Worm (Caenorhabditis elegans) whole organism, L4 larva: Measurements from ENCODE around the gene riok-3.

ENCODE experiments used
- D1046.2 ChIP-seq: fragments of 200-800 bp; sonication (Bioruptor generic); IDR thresholded peaks from 2 replicates; pipeline ENCODE4 v1.3.6; 2022; ENCODE audit warnings: missing genetic modification characterization, missing compliant biosample characterization
- F37D6.2 ChIP-seq: sonication (generic microtip); optimal IDR thresholded peaks from 2 replicates; lab custom pipeline; 2016; ENCODE audit warnings: mild to moderate bottlenecking, missing genetic modification characterization, missing compliant biosample characterization
- F49E8.2 ChIP-seq: sonication (generic microtip); optimal IDR thresholded peaks from 2 replicates; lab custom pipeline; 2016; ENCODE audit warnings: missing compliant biosample characterization, mild to moderate bottlenecking, missing genetic modification characterization, borderline replicate concordance
- R02D3.7 ChIP-seq: fragments of 150-350 bp; sonication (generic microtip); optimal IDR thresholded peaks from 3 replicates; lab custom pipeline; 2014; ENCODE audit warnings: missing biosample characterization, missing genetic modification characterization
- T26A8.4 ChIP-seq: fragments of 200-800 bp; sonication (Bioruptor generic); IDR thresholded peaks from 2 replicates; pipeline ENCODE4 v1.3.6; 2022; ENCODE audit warnings: missing genetic modification characterization, missing compliant biosample characterization
- Y105C5A.15 ChIP-seq: fragments of 200-800 bp; sonication (Bioruptor generic); IDR thresholded peaks from 2 replicates; pipeline ENCODE4 v1.3.6; 2022; ENCODE audit warnings: missing genetic modification characterization, missing compliant biosample characterization
- arid-1 ChIP-seq: fragments of 200-800 bp; sonication (Bioruptor generic); conservative IDR thresholded peaks from 2 replicates; pipeline ENCODE4 v1.3.6; 2022; ENCODE audit warnings: missing genetic modification reagents, missing genetic modification characterization, missing compliant biosample characterization
- ceh-32 ChIP-seq: sonication (generic microtip); optimal IDR thresholded peaks from 2 replicates; lab custom pipeline; 2016; ENCODE audit warnings: mild to moderate bottlenecking, missing genetic modification characterization, missing compliant biosample characterization; ENCODE audit not compliant: poor library complexity
- ceh-62 ChIP-seq: sonication (generic microtip); optimal IDR thresholded peaks from 2 replicates; lab custom pipeline; 2017; ENCODE audit warnings: missing biosample characterization, missing genetic modification characterization
- ceh-82 ChIP-seq: sonication (generic microtip); optimal IDR thresholded peaks from 2 replicates; lab custom pipeline; 2017; ENCODE audit warnings: missing biosample characterization, missing genetic modification characterization
- ces-1 ChIP-seq: fragments of 150-350 bp; sonication (generic microtip); optimal IDR thresholded peaks from 4 replicates; lab custom pipeline; 2014; ENCODE audit warnings: missing biosample characterization, missing genetic modification reagents, missing genetic modification characterization
- cey-2 ChIP-seq: sonication (generic microtip); optimal IDR thresholded peaks from 3 replicates; lab custom pipeline; 2017; ENCODE audit warnings: missing genetic modification characterization, mild to moderate bottlenecking, missing compliant biosample characterization, antibody characterized with exemption, borderline replicate concordance; ENCODE audit not compliant: insufficient read depth
- ctbp-1 ChIP-seq: fragments of 200-800 bp; sonication (Bioruptor generic); IDR thresholded peaks from 2 replicates; pipeline ENCODE4 v1.3.6; 2022; ENCODE audit warnings: missing genetic modification reagents, missing genetic modification characterization, missing compliant biosample characterization
- daf-16 ChIP-seq, 3 experiments: sonication (generic microtip); optimal IDR thresholded peaks; 2 replicates each; lab custom pipeline; 2016 to 2017; ENCODE audit warnings: missing genetic modification characterization in 3 of 3, missing genetic modification reagents in 3 of 3, mild to moderate bottlenecking in 2 of 3, missing compliant biosample characterization in 2 of 3, missing biosample characterization in 1 of 3, moderate library complexity in 1 of 3
- dmd-6 ChIP-seq: fragments of 200-800 bp; sonication (Bioruptor generic); IDR thresholded peaks from 2 replicates; pipeline ENCODE4 v1.3.6; 2022; ENCODE audit warnings: missing genetic modification reagents, missing genetic modification characterization, missing compliant biosample characterization
- dmd-9 ChIP-seq: fragments of 200-800 bp; sonication (Bioruptor generic); IDR thresholded peaks from 2 replicates; pipeline ENCODE4 v1.3.6; 2022; ENCODE audit warnings: missing genetic modification reagents, missing genetic modification characterization, missing compliant biosample characterization
- duxl-1 ChIP-seq: sonication (generic microtip); optimal IDR thresholded peaks from 2 replicates; lab custom pipeline; 2016; ENCODE audit warnings: mild to moderate bottlenecking, missing genetic modification characterization, moderate library complexity, missing compliant biosample characterization; ENCODE audit not compliant: poor library complexity
- dve-1 ChIP-seq: sonication (generic microtip); optimal IDR thresholded peaks from 2 replicates; lab custom pipeline; 2017; ENCODE audit warnings: antibody characterized with exemption, mild to moderate bottlenecking, missing genetic modification characterization, missing compliant biosample characterization; ENCODE audit not compliant: insufficient read depth
- fkh-10 ChIP-seq: fragments of 150-350 bp; optimal IDR thresholded peaks from 2 replicates; lab custom pipeline; 2014; ENCODE audit warnings: missing biosample characterization, missing genetic modification reagents, missing genetic modification characterization
- fos-1 ChIP-seq: fragments of 150-350 bp; optimal IDR thresholded peaks from 2 replicates; lab custom pipeline; 2014; ENCODE audit warnings: missing biosample characterization, missing genetic modification characterization
- hlh-11 ChIP-seq: fragments of 200-800 bp; sonication (Bioruptor generic); optimal IDR thresholded peaks from 2 replicates; lab custom pipeline; 2018; ENCODE audit warnings: mild to moderate bottlenecking, missing genetic modification characterization, missing compliant biosample characterization
- hlh-30 ChIP-seq: sonication (generic microtip); optimal IDR thresholded peaks from 2 replicates; lab custom pipeline; 2017; ENCODE audit warnings: antibody characterized with exemption, mild to moderate bottlenecking, missing genetic modification characterization, missing compliant biosample characterization; ENCODE audit not compliant: insufficient read depth
- hmg-1.1 ChIP-seq: fragments of 200-800 bp; sonication (Bioruptor generic); IDR thresholded peaks from 2 replicates; pipeline ENCODE4 v1.3.6; 2022; ENCODE audit warnings: missing genetic modification reagents, missing genetic modification characterization, missing compliant biosample characterization
- lin-1 ChIP-seq: fragments of 200-800 bp; sonication (Bioruptor generic); IDR thresholded peaks from 2 replicates; pipeline ENCODE4 v1.3.6; 2022; ENCODE audit warnings: missing genetic modification reagents, missing genetic modification characterization, missing compliant biosample characterization
- lin-13 ChIP-seq: fragments of 150-350 bp; optimal IDR thresholded peaks from 2 replicates; lab custom pipeline; 2014; ENCODE audit warnings: missing biosample characterization, missing genetic modification reagents, missing genetic modification characterization
- lin-15B ChIP-seq: fragments of 150-350 bp; sonication (generic microtip); optimal IDR thresholded peaks from 3 replicates; lab custom pipeline; 2014; ENCODE audit warnings: missing biosample characterization, missing genetic modification characterization
- lin-38 ChIP-seq: fragments of 200-800 bp; sonication (Bioruptor generic); IDR thresholded peaks from 2 replicates; pipeline ENCODE4 v1.3.6; 2022; ENCODE audit warnings: missing genetic modification reagents, missing genetic modification characterization, missing compliant biosample characterization
- lin-39 ChIP-seq: fragments of 150-350 bp; optimal IDR thresholded peaks from 2 replicates; lab custom pipeline; 2014; ENCODE audit warnings: missing biosample characterization, missing genetic modification reagents, missing genetic modification characterization
- madf-5 ChIP-seq, 2 experiments: fragments of 200-800 bp; sonication (Bioruptor generic); IDR thresholded peaks; 2 replicates each; pipeline ENCODE4 v1.3.6; 2022; ENCODE audit warnings: missing compliant biosample characterization in 2 of 2, missing genetic modification characterization in 2 of 2
- mdt-29 ChIP-seq: fragments of 200-800 bp; sonication (Bioruptor generic); IDR thresholded peaks from 2 replicates; pipeline ENCODE4 v1.3.6; 2022; ENCODE audit warnings: missing genetic modification reagents, missing genetic modification characterization, missing compliant biosample characterization
- mes-2 ChIP-seq: sonication (generic microtip); optimal IDR thresholded peaks from 2 replicates; lab custom pipeline; 2016; ENCODE audit warnings: missing genotype, mild to moderate bottlenecking, missing genetic modification characterization, missing compliant biosample characterization; ENCODE audit not compliant: poor library complexity, severe bottlenecking
- mxl-2 ChIP-seq: fragments of 200-800 bp; sonication (Bioruptor generic); conservative IDR thresholded peaks from 2 replicates; pipeline ENCODE4 v1.3.6; 2022; ENCODE audit warnings: missing genetic modification reagents, missing genetic modification characterization, missing compliant biosample characterization
- mxl-3 ChIP-seq: fragments of 200-800 bp; sonication (Bioruptor generic); optimal IDR thresholded peaks from 2 replicates; lab custom pipeline; 2018; ENCODE audit warnings: mild to moderate bottlenecking, missing genetic modification characterization, missing compliant biosample characterization
- nhr-10 ChIP-seq: fragments of 150-350 bp; optimal IDR thresholded peaks from 2 replicates; lab custom pipeline; 2014; ENCODE audit warnings: missing biosample characterization, missing genetic modification characterization
- nhr-111 ChIP-seq: fragments of 200-800 bp; sonication (Bioruptor generic); optimal IDR thresholded peaks from 2 replicates; lab custom pipeline; 2018; ENCODE audit warnings: mild to moderate bottlenecking, missing genetic modification characterization, missing compliant biosample characterization
- nhr-41 ChIP-seq: fragments of 200-800 bp; sonication (Bioruptor generic); IDR thresholded peaks from 2 replicates; pipeline ENCODE4 v1.3.6; 2022; ENCODE audit warnings: missing genetic modification reagents, missing genetic modification characterization, missing compliant biosample characterization
- nhr-48 ChIP-seq: sonication (generic microtip); optimal IDR thresholded peaks from 2 replicates; lab custom pipeline; 2016; ENCODE audit warnings: mild to moderate bottlenecking, missing genetic modification characterization, missing compliant biosample characterization
- nhr-77 ChIP-seq: fragments of 150-350 bp; optimal IDR thresholded peaks from 2 replicates; lab custom pipeline; 2014; ENCODE audit warnings: missing biosample characterization, missing genetic modification characterization
- php-3 ChIP-seq: fragments of 200-800 bp; sonication (Bioruptor generic); IDR thresholded peaks from 2 replicates; pipeline ENCODE4 v1.3.6; 2022; ENCODE audit warnings: missing genetic modification reagents, missing genetic modification characterization, missing compliant biosample characterization
- saeg-2 ChIP-seq: fragments of 200-800 bp; sonication (Bioruptor generic); IDR thresholded peaks from 2 replicates; pipeline ENCODE4 v1.3.6; 2022; ENCODE audit warnings: missing genetic modification reagents, missing genetic modification characterization, missing compliant biosample characterization
- spr-3 ChIP-seq: fragments of 200-800 bp; sonication (Bioruptor generic); optimal IDR thresholded peaks from 2 replicates; lab custom pipeline; 2018; ENCODE audit warnings: mild to moderate bottlenecking, missing genetic modification characterization, missing compliant biosample characterization
- tra-1 ChIP-seq: fragments of 200-800 bp; sonication (Bioruptor generic); IDR thresholded peaks from 2 replicates; pipeline ENCODE4 v1.3.6; 2022; ENCODE audit warnings: missing genetic modification reagents, missing genetic modification characterization, missing compliant biosample characterization
- unc-130 ChIP-seq: sonication (generic microtip); optimal IDR thresholded peaks from 2 replicates; lab custom pipeline; 2016; ENCODE audit warnings: missing genetic modification reagents, missing genetic modification characterization, missing compliant biosample characterization
- unc-39 ChIP-seq: sonication (generic microtip); optimal IDR thresholded peaks from 2 replicates; lab custom pipeline; 2017; ENCODE audit warnings: missing biosample characterization, missing genetic modification characterization
- unc-62 ChIP-seq, 3 experiments: fragments of 150-350 bp in 1 of 3; sonication (generic microtip); optimal IDR thresholded peaks in 2 of 3; peaks in 1 of 3; 1 replicate in 1 of 3; 2 replicates in 2 of 3; lab custom pipeline; 2014 to 2017; ENCODE audit warnings: missing biosample characterization in 3 of 3, missing genetic modification characterization in 3 of 3, missing genetic modification reagents in 3 of 3, missing genotype in 1 of 3
- zag-1 ChIP-seq: fragments of 150-350 bp; optimal IDR thresholded peaks from 2 replicates; lab custom pipeline; 2014; ENCODE audit warnings: missing biosample characterization, missing genetic modification characterization
- zip-2 ChIP-seq: fragments of 150-350 bp; optimal IDR thresholded peaks from 2 replicates; lab custom pipeline; 2014; ENCODE audit warnings: missing biosample characterization, missing genetic modification characterization
- ztf-7 ChIP-seq: fragments of 150-350 bp; optimal IDR thresholded peaks from 2 replicates; lab custom pipeline; 2014; ENCODE audit warnings: missing biosample characterization, missing genetic modification characterization

riok-3 gene

ce11 chrIII:9780665-9781304, 24.0 kb downstream of the riok-3 start, which contains the start of gene vha-1 (continued):
- peak; percentile 97 for TF ChIP-seq lin-38 (GFP tag; lab: Robert Waterston, UW)
- TF ChIP-seq dve-1 (tag; lab: Kevin White, UChicago), result peak; percentile 94
- no peak for TF ChIP-seq duxl-1 (tag; lab: Kevin White, UChicago)
- peak; percentile 93 for TF ChIP-seq dmd-6
- no peak for TF ChIP-seq unc-39 (tag; lab: Kevin White, UChicago)
- peak; percentile 71; the same call in 1 of the 2 replicates for TF ChIP-seq mdt-29 (GFP tag; lab: Robert Waterston, UW)
- peak; percentile 77 for TF ChIP-seq hmg-1.1 (GFP tag; lab: Robert Waterston, UW)
- peak; percentile 26 for TF ChIP-seq fkh-10 (GFP tag; lab: Kevin White, UChicago)
- peak; percentile 97 for TF ChIP-seq nhr-77
- TF ChIP-seq F49E8.2 (tag; lab: Kevin White, UChicago), result no peak
- no peak for TF ChIP-seq mxl-2 (GFP tag; lab: Robert Waterston, UW)
- TF ChIP-seq hlh-30 (tag; lab: Kevin White, UChicago), result peak; percentile 70
- TF ChIP-seq nhr-48 (tag; lab: Kevin White, UChicago), result peak; percentile 40
- peak in 1 of 2 experiments; percentile 95 for TF ChIP-seq unc-62 (GFP tag; optimal IDR thresholded peaks at IDR 0.05 in 1 of 2; lab: Kevin White, UChicago)
- TF ChIP-seq unc-62 (tag; optimal IDR thresholded peaks at IDR 0.05; lab: Kevin White, UChicago), result no peak
- no peak for TF ChIP-seq D1046.2 (GFP tag; lab: Robert Waterston, UW)
- TF ChIP-seq hlh-11 (tag; lab: Kevin White, UChicago), result peak; percentile 88
- no peak for TF ChIP-seq nhr-111 (GFP tag; lab: Kevin White, UChicago)
- TF ChIP-seq mxl-3, result peak; percentile 86
- TF ChIP-seq T26A8.4 (GFP tag; lab: Robert Waterston, UW), result peak; percentile 77
- TF ChIP-seq zip-2 (tag; lab: Kevin White, UChicago), result no peak
- no peak for TF ChIP-seq php-3 (GFP tag; lab: Robert Waterston, UW)
- no peak for TF ChIP-seq spr-3 (GFP tag; lab: Kevin White, UChicago)
- no peak for TF ChIP-seq Y105C5A.15
- peak; percentile 7 for TF ChIP-seq F37D6.2 (tag; lab: Kevin White, UChicago)
- TF ChIP-seq nhr-10, result peak; percentile 78
- TF ChIP-seq daf-16 (GFP tag; optimal IDR thresholded peaks at IDR 0.05; lab: Kevin White, UChicago), result no peak
- peak; percentile 60 for TF ChIP-seq daf-16 (tag; optimal IDR thresholded peaks at IDR 0.05; lab: Kevin White, UChicago)
- TF ChIP-seq cey-2 (tag; lab: Kevin White, UChicago), result no peak
- no peak for TF ChIP-seq ceh-82 (tag; lab: Kevin White, UChicago)
- no peak for TF ChIP-seq ces-1 (GFP tag; lab: Kevin White, UChicago)
- no peak for TF ChIP-seq zag-1 (tag; lab: Kevin White, UChicago)
- TF ChIP-seq ctbp-1, result peak; percentile 52
- no peak for TF ChIP-seq madf-5 (GFP tag; IDR thresholded peaks at IDR 0.05; lab: Robert Waterston, UW)
- TF ChIP-seq nhr-41 (GFP tag; lab: Robert Waterston, UW), result no peak
- TF ChIP-seq ceh-32 (tag; lab: Kevin White, UChicago), result no peak
- peak; percentile 2 for TF ChIP-seq unc-130
- TF ChIP-seq R02D3.7 (tag; lab: Kevin White, UChicago), result no peak
- peak; percentile 91 for TF ChIP-seq mes-2
- TF ChIP-seq lin-1 (GFP tag; lab: Robert Waterston, UW), result peak; percentile 80
- TF ChIP-seq dmd-9 (GFP tag; lab: Robert Waterston, UW), result no peak
- 0 out of 2 replicates have a peak, but pooled peaks have one; percentile 46 for TF ChIP-seq tra-1 (GFP tag; lab: Robert Waterston, UW)
- peak; percentile 95 for TF ChIP-seq lin-13
- TF ChIP-seq ztf-7 (tag; lab: Kevin White, UChicago), result peak; percentile 22
- TF ChIP-seq ceh-62 (tag; lab: Kevin White, UChicago), result no peak
- TF ChIP-seq fos-1 (tag; lab: Kevin White, UChicago), result peak; percentile 25
- no peak for TF ChIP-seq saeg-2 (GFP tag; lab: Robert Waterston, UW)
- no peak for TF ChIP-seq lin-39
- TF ChIP-seq lin-15B (tag; lab: Kevin White, UChicago), result peak; percentile 40
- peak; percentile 44 for TF ChIP-seq arid-1 (GFP tag; lab: Robert Waterston, UW)
